Worm (Caenorhabditis elegans) whole organism, L4 larva: ENCODE measurements around the gene dnj-7.
A peak's percentile ranks its signal among the peaks of the same experiment; 100 is the strongest.

ENCODE experiments used
- F10B5.3 ChIP-seq: sonication (generic microtip); optimal IDR thresholded peaks from 2 replicates; lab custom pipeline; 2016; ENCODE audit warnings: mild to moderate bottlenecking, missing genetic modification characterization, missing compliant biosample characterization
- R02D3.7 ChIP-seq: fragments of 150-350 bp; sonication (generic microtip); optimal IDR thresholded peaks from 3 replicates; lab custom pipeline; 2014; ENCODE audit warnings: missing biosample characterization, missing genetic modification characterization
- Y5F2A.4 ChIP-seq: fragments of 200-800 bp; sonication (Bioruptor generic); optimal IDR thresholded peaks from 2 replicates; lab custom pipeline; 2018; ENCODE audit warnings: mild to moderate bottlenecking, missing genetic modification characterization, missing compliant biosample characterization
- aha-1 ChIP-seq: fragments of 150-350 bp; peaks from one replicate; lab custom pipeline; 2014; ENCODE audit warnings: missing biosample characterization, missing genetic modification characterization
- arid-1 ChIP-seq: fragments of 200-800 bp; sonication (Bioruptor generic); conservative IDR thresholded peaks from 2 replicates; pipeline ENCODE4 v1.3.6; 2022; ENCODE audit warnings: missing genetic modification reagents, missing genetic modification characterization, missing compliant biosample characterization
- ceh-20 ChIP-seq: fragments of 200-800 bp; sonication (Bioruptor generic); IDR thresholded peaks from 2 replicates; pipeline ENCODE4 v1.3.6; 2022; ENCODE audit warnings: missing genetic modification reagents, missing genetic modification characterization, missing compliant biosample characterization
- ceh-28 ChIP-seq: fragments of 150-350 bp; optimal IDR thresholded peaks from 2 replicates; lab custom pipeline; 2014; ENCODE audit warnings: missing biosample characterization, missing genetic modification reagents, missing genetic modification characterization
- ceh-44 ChIP-seq: fragments of 200-800 bp; sonication (Bioruptor generic); IDR thresholded peaks from 2 replicates; pipeline ENCODE4 v1.3.6; 2022; ENCODE audit warnings: missing genetic modification reagents, missing genetic modification characterization, missing compliant biosample characterization
- ceh-62 ChIP-seq: sonication (generic microtip); optimal IDR thresholded peaks from 2 replicates; lab custom pipeline; 2017; ENCODE audit warnings: missing biosample characterization, missing genetic modification characterization
- ctbp-1 ChIP-seq: fragments of 200-800 bp; sonication (Bioruptor generic); IDR thresholded peaks from 2 replicates; pipeline ENCODE4 v1.3.6; 2022; ENCODE audit warnings: missing genetic modification reagents, missing genetic modification characterization, missing compliant biosample characterization
- daf-12 ChIP-seq: fragments of 150-350 bp; optimal IDR thresholded peaks from 2 replicates; lab custom pipeline; 2014; ENCODE audit warnings: missing biosample characterization, missing genetic modification reagents, missing genetic modification characterization
- daf-16 ChIP-seq, 3 experiments: sonication (generic microtip); optimal IDR thresholded peaks; 2 replicates each; lab custom pipeline; 2016 to 2017; ENCODE audit warnings: missing genetic modification characterization in 3 of 3, missing genetic modification reagents in 3 of 3, mild to moderate bottlenecking in 2 of 3, missing compliant biosample characterization in 2 of 3, missing biosample characterization in 1 of 3, moderate library complexity in 1 of 3
- daf-19 ChIP-seq: fragments of 200-800 bp; sonication (Bioruptor generic); conservative IDR thresholded peaks from 2 replicates; pipeline ENCODE4 v1.3.6; 2022; ENCODE audit warnings: missing genetic modification characterization, missing compliant biosample characterization
- egl-27 ChIP-seq: sonication (generic microtip); optimal IDR thresholded peaks from 3 replicates; lab custom pipeline; 2017; ENCODE audit warnings: missing biosample characterization, missing genetic modification reagents, missing genetic modification characterization
- egl-43 ChIP-seq: fragments of 200-800 bp; sonication (Bioruptor generic); IDR thresholded peaks from 2 replicates; pipeline ENCODE4 v1.3.6; 2022; ENCODE audit warnings: missing genetic modification reagents, missing genetic modification characterization, missing compliant biosample characterization
- fos-1 ChIP-seq: fragments of 150-350 bp; optimal IDR thresholded peaks from 2 replicates; lab custom pipeline; 2014; ENCODE audit warnings: missing biosample characterization, missing genetic modification characterization
- gei-8 ChIP-seq: fragments of 200-800 bp; sonication (Bioruptor generic); optimal IDR thresholded peaks from 2 replicates; lab custom pipeline; 2018; ENCODE audit warnings: mild to moderate bottlenecking, missing genetic modification characterization, missing compliant biosample characterization
- hlh-11 ChIP-seq: fragments of 200-800 bp; sonication (Bioruptor generic); optimal IDR thresholded peaks from 2 replicates; lab custom pipeline; 2018; ENCODE audit warnings: mild to moderate bottlenecking, missing genetic modification characterization, missing compliant biosample characterization
- hmg-1.1 ChIP-seq: fragments of 200-800 bp; sonication (Bioruptor generic); IDR thresholded peaks from 2 replicates; pipeline ENCODE4 v1.3.6; 2022; ENCODE audit warnings: missing genetic modification reagents, missing genetic modification characterization, missing compliant biosample characterization
- lin-15B ChIP-seq: fragments of 150-350 bp; sonication (generic microtip); optimal IDR thresholded peaks from 3 replicates; lab custom pipeline; 2014; ENCODE audit warnings: missing biosample characterization, missing genetic modification characterization
- lin-29 ChIP-seq: fragments of 200-800 bp; sonication (Bioruptor generic); IDR thresholded peaks from 2 replicates; pipeline ENCODE4 v1.3.6; 2022; ENCODE audit warnings: missing genetic modification reagents, missing genetic modification characterization, missing compliant biosample characterization
- lin-39 ChIP-seq: fragments of 150-350 bp; optimal IDR thresholded peaks from 2 replicates; lab custom pipeline; 2014; ENCODE audit warnings: missing biosample characterization, missing genetic modification reagents, missing genetic modification characterization
- lsy-2 ChIP-seq, 2 experiments: fragments of 150-350 bp in 1 of 2; sonication (generic microtip) in 1 of 2; optimal IDR thresholded peaks; 2 replicates each; lab custom pipeline; 2014 to 2017; ENCODE audit warnings: missing biosample characterization in 2 of 2, missing genetic modification characterization in 2 of 2
- madf-5 ChIP-seq, 2 experiments: fragments of 200-800 bp; sonication (Bioruptor generic); IDR thresholded peaks; 2 replicates each; pipeline ENCODE4 v1.3.6; 2022; ENCODE audit warnings: missing compliant biosample characterization in 2 of 2, missing genetic modification characterization in 2 of 2
- madf-9 ChIP-seq: fragments of 200-800 bp; sonication (Bioruptor generic); conservative IDR thresholded peaks from 2 replicates; pipeline ENCODE4 v1.3.6; 2022; ENCODE audit warnings: missing genetic modification reagents, missing genetic modification characterization, missing compliant biosample characterization
- mdl-1 ChIP-seq, 2 experiments: fragments of 150-350 bp in 1 of 2; sonication (generic microtip) in 1 of 2; optimal IDR thresholded peaks; 2 replicates each; lab custom pipeline; 2014 to 2017; ENCODE audit warnings: missing biosample characterization in 2 of 2, missing genetic modification characterization in 2 of 2
- mdt-29 ChIP-seq: fragments of 200-800 bp; sonication (Bioruptor generic); IDR thresholded peaks from 2 replicates; pipeline ENCODE4 v1.3.6; 2022; ENCODE audit warnings: missing genetic modification reagents, missing genetic modification characterization, missing compliant biosample characterization
- nhr-10 ChIP-seq: fragments of 150-350 bp; optimal IDR thresholded peaks from 2 replicates; lab custom pipeline; 2014; ENCODE audit warnings: missing biosample characterization, missing genetic modification characterization
- nhr-11 ChIP-seq: fragments of 150-350 bp; optimal IDR thresholded peaks from 2 replicates; lab custom pipeline; 2014; ENCODE audit warnings: missing biosample characterization, missing genetic modification characterization
- nhr-25 ChIP-seq: sonication (generic microtip); optimal IDR thresholded peaks from 2 replicates; lab custom pipeline; 2017; ENCODE audit warnings: missing genetic modification characterization, mild to moderate bottlenecking, missing compliant biosample characterization, antibody characterized with exemption, moderate library complexity, borderline replicate concordance; ENCODE audit not compliant: insufficient read depth
- nhr-28 ChIP-seq: fragments of 150-350 bp; optimal IDR thresholded peaks from 2 replicates; lab custom pipeline; 2014; ENCODE audit warnings: missing biosample characterization, missing genetic modification characterization
- nhr-41 ChIP-seq: fragments of 200-800 bp; sonication (Bioruptor generic); IDR thresholded peaks from 2 replicates; pipeline ENCODE4 v1.3.6; 2022; ENCODE audit warnings: missing genetic modification reagents, missing genetic modification characterization, missing compliant biosample characterization
- nhr-77 ChIP-seq: fragments of 150-350 bp; optimal IDR thresholded peaks from 2 replicates; lab custom pipeline; 2014; ENCODE audit warnings: missing biosample characterization, missing genetic modification characterization
- php-3 ChIP-seq: fragments of 200-800 bp; sonication (Bioruptor generic); IDR thresholded peaks from 2 replicates; pipeline ENCODE4 v1.3.6; 2022; ENCODE audit warnings: missing genetic modification reagents, missing genetic modification characterization, missing compliant biosample characterization
- pqm-1 ChIP-seq: sonication (generic microtip); optimal IDR thresholded peaks from 2 replicates; lab custom pipeline; 2017; ENCODE audit warnings: missing biosample characterization, missing genetic modification characterization
- rbr-2 ChIP-seq: sonication (generic microtip); optimal IDR thresholded peaks from 2 replicates; lab custom pipeline; 2016; ENCODE audit warnings: missing genotype, missing genetic modification characterization, missing compliant biosample characterization
- saeg-2 ChIP-seq: fragments of 200-800 bp; sonication (Bioruptor generic); IDR thresholded peaks from 2 replicates; pipeline ENCODE4 v1.3.6; 2022; ENCODE audit warnings: missing genetic modification reagents, missing genetic modification characterization, missing compliant biosample characterization
- sdz-12 ChIP-seq: fragments of 200-800 bp; sonication (Bioruptor generic); optimal IDR thresholded peaks from 2 replicates; lab custom pipeline; 2018; ENCODE audit warnings: mild to moderate bottlenecking, missing genetic modification characterization, missing compliant biosample characterization
- skn-1 ChIP-seq: fragments of 150-350 bp; optimal IDR thresholded peaks from 2 replicates; lab custom pipeline; 2014; ENCODE audit warnings: missing biosample characterization, missing genetic modification characterization
- spr-1 ChIP-seq: sonication (generic microtip); optimal IDR thresholded peaks from 2 replicates; lab custom pipeline; 2016; ENCODE audit warnings: mild to moderate bottlenecking, missing genetic modification characterization, missing compliant biosample characterization
- unc-62 ChIP-seq, 3 experiments: fragments of 150-350 bp in 1 of 3; sonication (generic microtip); optimal IDR thresholded peaks in 2 of 3; peaks in 1 of 3; 1 replicate in 1 of 3; 2 replicates in 2 of 3; lab custom pipeline; 2014 to 2017; ENCODE audit warnings: missing biosample characterization in 3 of 3, missing genetic modification characterization in 3 of 3, missing genetic modification reagents in 3 of 3, missing genotype in 1 of 3
- zfp-2 ChIP-seq: sonication (generic microtip); optimal IDR thresholded peaks from 2 replicates; lab custom pipeline; 2016; ENCODE audit warnings: mild to moderate bottlenecking, missing genetic modification characterization, missing compliant biosample characterization
- zip-11 ChIP-seq: fragments of 200-800 bp; sonication (Bioruptor generic); IDR thresholded peaks from 2 replicates; pipeline ENCODE4 v1.3.6; 2022; ENCODE audit warnings: missing genetic modification characterization, missing compliant biosample characterization
- ztf-11 ChIP-seq: fragments of 150-350 bp; optimal IDR thresholded peaks from 2 replicates; lab custom pipeline; 2014; ENCODE audit warnings: missing biosample characterization, missing genetic modification characterization

Gene dnj-7

DNA sequence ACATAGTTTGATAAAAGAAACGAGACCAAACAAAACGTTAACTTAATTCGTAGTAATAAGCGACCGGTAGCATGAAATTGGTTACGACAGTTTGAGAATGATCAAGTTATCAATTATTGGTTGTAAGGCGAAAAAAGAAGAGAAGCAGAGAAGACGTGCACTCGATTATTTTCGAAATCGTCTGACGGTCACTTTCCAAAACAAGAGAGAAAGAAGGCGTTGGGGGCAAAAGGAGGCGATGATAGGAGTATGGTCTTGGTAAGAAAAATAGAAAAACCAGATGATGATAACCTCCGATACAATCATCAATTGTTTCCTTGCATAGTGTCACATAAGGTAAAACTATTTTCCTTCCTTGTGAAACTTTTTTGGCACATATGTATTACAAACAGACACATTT, 36.9 kb upstream of the dnj-7 start:
- TF ChIP-seq ceh-28 (tag; lab: Kevin White, UChicago): no peak
- no peak for TF ChIP-seq ztf-11 (tag; lab: Kevin White, UChicago)
- no peak for TF ChIP-seq nhr-11

DNA sequence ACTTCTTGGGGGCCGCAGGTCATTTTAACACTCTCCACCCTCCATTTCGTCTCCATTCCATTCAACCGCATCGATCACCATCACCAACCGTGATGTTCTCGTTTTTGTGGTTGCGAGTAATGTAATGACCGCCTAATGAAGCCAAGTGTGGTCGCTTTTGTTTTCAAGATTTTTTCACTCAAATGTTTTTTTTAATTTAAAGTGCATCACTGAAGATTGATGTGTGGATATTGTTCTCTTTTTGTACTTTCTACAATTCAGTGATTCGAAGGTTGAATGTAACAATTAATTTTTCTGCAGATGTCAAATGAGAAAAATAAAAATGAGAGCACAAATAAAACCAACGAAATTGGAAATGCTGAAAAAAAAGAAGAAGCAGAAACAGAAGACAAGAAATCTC, 35.6 kb upstream of the dnj-7 start, which contains the start of gene pgp-10:
pgp-10 (plus strand) TSS at position 301 of the 400 bp plus-strand sequence.
- TF ChIP-seq daf-19 (GFP tag; lab: Robert Waterston, UW): no peak
- TF ChIP-seq aha-1 (tag; lab: Kevin White, UChicago): peak; percentile 26

DNA sequence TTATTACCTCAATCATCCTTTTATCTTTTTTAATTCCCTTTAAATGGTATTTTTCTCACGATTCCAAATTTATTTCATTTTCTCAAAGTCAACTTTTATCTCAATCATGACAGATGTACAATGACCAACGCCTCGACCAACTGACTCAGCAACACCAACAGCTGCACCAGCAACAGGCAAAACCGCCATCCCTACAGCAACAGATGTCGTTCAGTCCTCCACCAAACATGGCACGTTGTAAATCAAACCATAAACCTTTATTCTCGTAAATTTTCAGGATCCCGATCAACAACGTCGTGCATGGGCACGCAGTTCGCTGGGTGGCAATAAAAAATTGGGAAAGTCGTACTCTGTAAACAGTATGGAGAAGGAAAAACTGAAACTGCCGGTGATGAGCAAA, 31.6 kb upstream of the dnj-7 start:
- no peak for TF ChIP-seq ctbp-1 (GFP tag; lab: Robert Waterston, UW)
- TF ChIP-seq hmg-1.1 (GFP tag; lab: Robert Waterston, UW): no peak
- TF ChIP-seq nhr-10 (tag; lab: Kevin White, UChicago): no peak
- no peak for TF ChIP-seq nhr-41
- TF ChIP-seq egl-27: no peak
- no peak for TF ChIP-seq arid-1 (GFP tag; lab: Robert Waterston, UW)
- no peak for TF ChIP-seq sdz-12
- TF ChIP-seq lsy-2 (tag; optimal IDR thresholded peaks at IDR 0.05; lab: Kevin White, UChicago): no peak
- no peak for TF ChIP-seq nhr-11
- no peak for TF ChIP-seq F10B5.3 (tag; lab: Kevin White, UChicago)
- no peak for TF ChIP-seq zip-11 (GFP tag; lab: Robert Waterston, UW)
- TF ChIP-seq skn-1: no peak
- TF ChIP-seq egl-43: no peak
- TF ChIP-seq daf-19 (GFP tag; lab: Robert Waterston, UW): no peak
- TF ChIP-seq Y5F2A.4 (GFP tag; lab: Kevin White, UChicago): no peak
- no peak for TF ChIP-seq madf-5 (GFP tag; IDR thresholded peaks at IDR 0.05; lab: Robert Waterston, UW)
- TF ChIP-seq zfp-2 (tag; lab: Kevin White, UChicago): no peak
- no peak for TF ChIP-seq daf-12 (tag; lab: Kevin White, UChicago)

DNA sequence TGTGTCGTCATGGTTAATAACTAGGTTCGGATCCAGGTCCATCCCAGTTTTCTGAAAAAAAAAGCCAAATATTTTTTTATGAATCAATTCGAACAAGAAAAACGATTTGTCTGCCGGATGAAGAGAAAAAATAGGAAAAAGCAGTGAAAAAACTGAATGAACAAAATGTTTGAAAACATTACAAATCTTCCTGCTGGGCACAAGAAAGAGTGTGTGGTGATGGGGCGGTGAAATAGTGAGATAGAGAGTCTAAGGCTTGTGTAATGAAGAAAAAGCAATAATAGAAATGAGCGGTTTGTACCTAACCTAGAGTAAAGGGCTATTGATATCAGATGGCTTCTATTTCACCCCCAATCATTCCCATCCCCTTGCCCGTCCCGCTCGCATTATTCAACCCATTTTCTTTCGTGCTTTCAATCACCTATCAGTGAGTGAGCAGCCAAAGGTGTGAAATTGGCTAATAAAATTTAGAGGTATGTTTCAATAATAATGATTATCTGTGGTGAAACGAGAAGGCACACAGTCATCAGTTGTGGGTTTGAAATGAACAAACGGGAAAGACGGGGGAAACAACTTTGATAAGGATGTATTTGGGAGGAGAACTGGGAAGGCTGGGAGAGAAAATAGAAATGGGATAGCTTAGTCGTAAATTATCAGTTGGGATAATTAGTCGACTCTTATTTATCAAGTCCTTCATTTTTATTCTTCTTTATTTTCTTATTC, 23.6 kb upstream of the dnj-7 start, which contains the start of gene bar-1:
bar-1 (minus strand) TSS at position 51 of the 723 bp plus-strand sequence.
- TF ChIP-seq fos-1 (tag; lab: Kevin White, UChicago) (no peak), pqm-1 (tag; lab: Kevin White, UChicago) (peak; percentile 48), daf-16 (GFP tag; optimal IDR thresholded peaks at IDR 0.05; lab: Kevin White, UChicago) (no peak), daf-16 (tag; optimal IDR thresholded peaks at IDR 0.05; lab: Kevin White, UChicago) (peak; percentile 60), ceh-20 (GFP tag; lab: Robert Waterston, UW) (0 out of 2 replicates have a peak, but pooled peaks have one; percentile 20), rbr-2 (tag; lab: Kevin White, UChicago) (no peak), madf-9 (GFP tag; lab: Robert Waterston, UW) (no peak), spr-1 (tag; lab: Kevin White, UChicago) (no peak), skn-1 (no peak), mdl-1 (tag; optimal IDR thresholded peaks at IDR 0.05; lab: Kevin White, UChicago) (no peak), nhr-28 (tag; lab: Kevin White, UChicago) (peak; percentile 51), ceh-62 (tag; lab: Kevin White, UChicago) (no peak), php-3 (GFP tag; lab: Robert Waterston, UW) (peak; percentile 77), mdt-29 (GFP tag; lab: Robert Waterston, UW) (no peak), lin-29 (GFP tag; lab: Robert Waterston, UW) (no peak), saeg-2 (GFP tag; lab: Robert Waterston, UW) (no peak), egl-27 (no peak), ceh-28 (tag; lab: Kevin White, UChicago) (no peak), unc-62 (GFP tag; optimal IDR thresholded peaks at IDR 0.05 in 1 of 2; lab: Kevin White, UChicago) (peak in 1 of 2 experiments; percentile 15), unc-62 (tag; optimal IDR thresholded peaks at IDR 0.05; lab: Kevin White, UChicago) (no peak), nhr-77 (peak; percentile 24), ceh-44 (GFP tag; lab: Robert Waterston, UW) (no peak), sdz-12 (no peak), gei-8 (GFP tag; lab: Kevin White, UChicago) (no peak), R02D3.7 (tag; lab: Kevin White, UChicago) (no peak), hlh-11 (tag; lab: Kevin White, UChicago) (peak; percentile 47), hmg-1.1 (GFP tag; lab: Robert Waterston, UW) (no peak), lin-39 (tag; lab: Kevin White, UChicago) (no peak), nhr-25 (tag; lab: Kevin White, UChicago) (no peak), zip-11 (GFP tag; lab: Robert Waterston, UW) (no peak), lin-15B (tag; lab: Kevin White, UChicago) (no peak)
